Worm (Caenorhabditis elegans): Measurements from ENCODE around the gene acr-7.

acr-7 gene

DNA sequence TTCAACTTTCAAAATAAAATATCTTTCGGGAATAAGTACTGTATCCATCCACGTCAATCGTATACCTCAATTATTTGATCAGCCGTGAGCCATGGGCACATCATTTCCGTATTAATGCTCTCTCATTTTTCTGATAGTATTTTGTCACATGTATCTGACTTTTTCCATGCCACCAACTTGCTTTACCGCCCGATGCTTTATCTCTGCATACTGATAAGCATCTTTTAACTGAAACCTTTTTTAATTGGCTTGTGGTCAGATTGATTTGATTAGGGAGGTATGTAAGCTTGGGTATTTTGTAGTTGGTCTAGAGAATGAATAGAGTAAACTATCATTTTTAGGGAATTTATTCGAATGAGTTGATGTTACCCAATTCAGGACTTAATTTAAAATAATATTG lies 39.7 kb upstream of the acr-7 start:
- TF ChIP-seq Y95B8A.8 (GFP tag; IDR thresholded peaks at IDR 0.05) (no peak), K12H6.12 (tag; optimal IDR thresholded peaks at IDR 0.05) (no peak), nhr-80 (tag; optimal IDR thresholded peaks at IDR 0.05) (peak; percentile 49)

DNA sequence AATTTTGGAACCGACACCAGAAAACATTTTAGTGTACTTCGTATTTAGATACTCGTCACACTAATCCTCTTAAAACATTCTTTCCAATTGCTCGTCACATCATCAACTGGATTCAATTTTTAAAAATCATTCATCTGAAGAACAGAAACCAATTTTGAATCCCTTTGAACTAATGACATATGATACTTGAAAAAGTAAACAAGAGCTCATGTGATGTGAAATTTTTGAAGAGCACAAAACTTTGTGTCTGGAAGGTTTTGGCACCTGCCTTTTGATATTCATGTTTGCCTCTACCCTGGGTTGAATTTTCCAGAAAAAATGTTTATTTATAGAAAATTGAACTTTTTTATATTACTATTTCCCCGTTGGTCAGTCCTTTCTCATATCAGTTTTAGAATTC lies 39.2 kb upstream of the acr-7 start:
- TF ChIP-seq rpc-1 (optimal IDR thresholded peaks at IDR 0.05) (no peak), rpc-1 (tag; optimal IDR thresholded peaks at IDR 0.05) (no peak), F10E7.11 (tag; optimal IDR thresholded peaks at IDR 0.05) (no peak), ceh-40 (GFP tag; IDR thresholded peaks at IDR 0.05) (no peak), F52B5.7 (tag; optimal IDR thresholded peaks at IDR 0.05) (no peak), egl-44 (GFP tag; IDR thresholded peaks at IDR 0.05) (no peak), pha-4 (tag; optimal IDR thresholded peaks at IDR 0.05) (peak; percentile 59), ztf-3 (GFP tag; optimal IDR thresholded peaks at IDR 0.05) (no peak), athp-1 (tag; optimal IDR thresholded peaks at IDR 0.05) (no peak), cebp-1 (GFP tag; IDR thresholded peaks at IDR 0.05) (no peak), cebp-1 (tag; optimal IDR thresholded peaks at IDR 0.05) (peak; percentile 12), Y53F4B.3 (GFP tag; IDR thresholded peaks at IDR 0.05) (no peak), hmg-1.2 (GFP tag; IDR thresholded peaks at IDR 0.05) (no peak), F57A8.1 (GFP tag; optimal IDR thresholded peaks at IDR 0.05) (no peak), C06A6.2 (GFP tag; conservative IDR thresholded peaks at IDR 0.05) (no peak), Y95B8A.8 (GFP tag; IDR thresholded peaks at IDR 0.05) (no peak), K12H6.12 (tag; optimal IDR thresholded peaks at IDR 0.05) (no peak)

DNA sequence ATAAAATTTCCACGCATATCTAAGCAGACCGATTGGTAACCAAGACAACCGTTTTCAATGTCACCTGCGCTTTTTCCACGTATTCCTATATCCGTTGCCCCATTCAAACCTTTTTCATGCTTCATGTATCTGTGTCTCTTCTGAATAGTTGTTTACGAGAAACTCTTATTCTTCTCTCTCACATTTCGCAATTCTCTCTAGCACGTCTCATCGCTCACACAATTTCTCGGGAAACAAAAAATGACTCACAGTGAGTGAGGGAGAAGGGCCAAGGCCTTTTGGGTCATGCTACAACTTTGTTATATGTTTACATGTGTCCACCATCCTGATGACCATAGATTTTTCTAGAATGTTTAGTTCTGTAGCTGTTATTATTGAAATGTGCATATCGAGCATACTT lies 37.7 kb upstream of the acr-7 start:
- TF ChIP-seq pha-4 (tag; optimal IDR thresholded peaks at IDR 0.05) (no peak), nfyb-1 (GFP tag; IDR thresholded peaks at IDR 0.05) (peak; percentile 41; the same call in 1 of the 2 replicates), egrh-3 (GFP tag; IDR thresholded peaks at IDR 0.05) (no peak), attf-5 (GFP tag; optimal IDR thresholded peaks at IDR 0.05) (peak; percentile 25), ceh-27 (GFP tag; optimal IDR thresholded peaks at IDR 0.05) (peak; percentile 44), cebp-1 (GFP tag; IDR thresholded peaks at IDR 0.05) (peak; percentile 88), cebp-1 (tag; optimal IDR thresholded peaks at IDR 0.05) (peak; percentile 96), K12H6.12 (tag; optimal IDR thresholded peaks at IDR 0.05) (peak; percentile 58), lin-35 (GFP tag; optimal IDR thresholded peaks at IDR 0.05) (peak in 1 of 3 experiments; percentile 10)

DNA sequence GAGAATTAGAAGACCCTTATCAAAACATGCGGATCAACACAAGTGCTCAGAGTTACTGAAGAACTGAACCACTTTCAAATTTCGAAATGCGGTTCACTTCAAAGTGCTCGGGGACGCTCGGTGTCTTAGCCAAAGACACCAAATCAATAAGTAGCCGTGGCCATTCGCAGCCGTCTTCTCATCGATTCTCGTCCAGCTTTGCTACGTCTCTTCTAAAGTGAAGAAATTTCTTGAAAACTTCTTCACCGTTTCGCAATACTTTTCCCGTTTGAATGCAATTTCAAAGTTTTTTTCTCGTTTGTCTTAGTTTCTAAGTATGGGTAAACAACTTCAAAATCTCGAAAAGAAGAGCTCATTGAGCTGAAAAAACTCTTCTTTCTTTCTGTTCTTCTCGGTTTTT lies 35.3 kb upstream of the acr-7 start:
- TF ChIP-seq F55B11.4 (tag; optimal IDR thresholded peaks at IDR 0.05; ENCODE audit: borderline replicate concordance, insufficient read depth): no peak
- TF ChIP-seq nhr-80 (tag; optimal IDR thresholded peaks at IDR 0.05): no peak
- no peak for TF ChIP-seq mxl-1 (tag; optimal IDR thresholded peaks at IDR 0.05)
- peak; percentile 12 for TF ChIP-seq ceh-27 (GFP tag; optimal IDR thresholded peaks at IDR 0.05)
- no peak for TF ChIP-seq hsf-1 (GFP tag; IDR thresholded peaks at IDR 0.05)
- TF ChIP-seq cebp-1 (GFP tag; IDR thresholded peaks at IDR 0.05): peak; percentile 43; the same call in 1 of the 2 replicates
- peak; percentile 89 for TF ChIP-seq cebp-1 (tag; optimal IDR thresholded peaks at IDR 0.05)
- no peak for TF ChIP-seq rec-8 (tag; optimal IDR thresholded peaks at IDR 0.05)
- no peak for TF ChIP-seq ztf-28 (GFP tag; IDR thresholded peaks at IDR 0.05)
- no peak for TF ChIP-seq dox-1 (GFP tag; IDR thresholded peaks at IDR 0.05)
- TF ChIP-seq F33H1.4 (GFP tag; IDR thresholded peaks at IDR 0.05): no peak
- TF ChIP-seq zim-3 (tag; optimal IDR thresholded peaks at IDR 0.05): no peak
- no peak for TF ChIP-seq madf-8 (GFP tag; conservative IDR thresholded peaks at IDR 0.05)
- no peak for TF ChIP-seq lin-40 (tag; optimal IDR thresholded peaks at IDR 0.05)
- TF ChIP-seq pha-4 (tag; optimal IDR thresholded peaks at IDR 0.05): no peak
- TF ChIP-seq B0019.2 (GFP tag; conservative IDR thresholded peaks at IDR 0.05): no peak
- no peak for TF ChIP-seq ztf-18 (tag; optimal IDR thresholded peaks at IDR 0.05)
- no peak for TF ChIP-seq dpl-1 (GFP tag; optimal IDR thresholded peaks at IDR 0.05)
- no peak for TF ChIP-seq Y67H2A.10 (GFP tag; conservative IDR thresholded peaks at IDR 0.05)
- no peak for TF ChIP-seq unc-130 (GFP tag; optimal IDR thresholded peaks at IDR 0.05)
- TF ChIP-seq ceh-40 (GFP tag; IDR thresholded peaks at IDR 0.05): no peak
- no peak for TF ChIP-seq nhr-27 (tag; optimal IDR thresholded peaks at IDR 0.05)
- TF ChIP-seq F39B2.1 (GFP tag; IDR thresholded peaks at IDR 0.05): no peak
- TF ChIP-seq lag-1 (GFP tag; IDR thresholded peaks at IDR 0.05): no peak
- peak in 1 of 3 experiments; percentile 17 for TF ChIP-seq lin-35 (GFP tag; optimal IDR thresholded peaks at IDR 0.05)
- TF ChIP-seq mel-28 (tag; optimal IDR thresholded peaks at IDR 0.05; ENCODE audit: borderline replicate concordance): no peak
- no peak for TF ChIP-seq sptf-2 (GFP tag; optimal IDR thresholded peaks at IDR 0.05)
- TF ChIP-seq mes-4 (tag; optimal IDR thresholded peaks at IDR 0.05): no peak

Data from whole organism, young adult.